Worm (Caenorhabditis elegans) whole organism, early embryonic: ENCODE measurements around the gene F31E9.3.

ENCODE experiments used
- B0310.2 ChIP-seq: sonication (generic microtip); optimal IDR thresholded peaks from 2 replicates; lab custom pipeline; 2016; ENCODE audit warnings: mild to moderate bottlenecking, missing genetic modification characterization, missing compliant biosample characterization
- F13C5.2 ChIP-seq: sonication (generic microtip); optimal IDR thresholded peaks from 2 replicates; lab custom pipeline; 2017; ENCODE audit warnings: mild to moderate bottlenecking, missing genetic modification characterization, inconsistent platforms, missing compliant biosample characterization
- aly-1 ChIP-seq: sonication (generic microtip); optimal IDR thresholded peaks from 2 replicates; lab custom pipeline; 2016; ENCODE audit warnings: missing genetic modification characterization, missing compliant biosample characterization
- ama-1 ChIP-seq: fragments of 150-350 bp; optimal IDR thresholded peaks from 2 replicates; lab custom pipeline; 2014
- ceh-13 ChIP-seq: fragments of 200-800 bp; sonication (Bioruptor generic); optimal IDR thresholded peaks from 2 replicates; lab custom pipeline; 2018; ENCODE audit warnings: mild to moderate bottlenecking, missing genetic modification characterization, missing compliant biosample characterization
- ceh-36 ChIP-seq: sonication (generic microtip); optimal IDR thresholded peaks from 2 replicates; lab custom pipeline; 2016; ENCODE audit warnings: missing genetic modification characterization, inconsistent platforms, missing compliant biosample characterization
- ets-7 ChIP-seq: sonication (generic microtip); optimal IDR thresholded peaks from 2 replicates; lab custom pipeline; 2016; ENCODE audit warnings: missing genotype, missing genetic modification characterization, missing compliant biosample characterization
- flt-1 ChIP-seq: fragments of 200-800 bp; sonication (Bioruptor generic); IDR thresholded peaks from 2 replicates; pipeline ENCODE4 v1.3.6; 2022; ENCODE audit warnings: missing genetic modification characterization, missing compliant biosample characterization
- hmbx-1 ChIP-seq: sonication (generic microtip); optimal IDR thresholded peaks from 2 replicates; lab custom pipeline; 2016; ENCODE audit warnings: mild to moderate bottlenecking, missing genetic modification characterization, missing compliant biosample characterization
- hmg-4 ChIP-seq: fragments of 200-800 bp; sonication (Bioruptor generic); optimal IDR thresholded peaks from 2 replicates; lab custom pipeline; 2018; ENCODE audit warnings: mild to moderate bottlenecking, missing genetic modification characterization, missing compliant biosample characterization
- hnd-1 ChIP-seq: sonication (generic microtip); optimal IDR thresholded peaks from 2 replicates; lab custom pipeline; 2016; ENCODE audit warnings: missing genetic modification characterization, missing compliant biosample characterization
- pes-1 ChIP-seq: fragments of 200-800 bp; sonication (Bioruptor generic); IDR thresholded peaks from 2 replicates; pipeline ENCODE4 v1.3.6; 2022; ENCODE audit warnings: missing genetic modification reagents, missing genetic modification characterization, missing compliant biosample characterization
- scrt-1 ChIP-seq: fragments of 200-800 bp; sonication (Bioruptor generic); IDR thresholded peaks from 2 replicates; pipeline ENCODE4 v1.3.6; 2022; ENCODE audit warnings: missing genetic modification characterization, missing compliant biosample characterization
- sea-1 ChIP-seq: fragments of 200-800 bp; sonication (Bioruptor generic); conservative IDR thresholded peaks from 2 replicates; pipeline ENCODE4 v1.3.6; 2022; ENCODE audit warnings: missing genetic modification characterization, missing compliant biosample characterization
- tbx-11 ChIP-seq: fragments of 200-800 bp; sonication (Bioruptor generic); IDR thresholded peaks from 2 replicates; pipeline ENCODE4 v1.3.6; 2022; ENCODE audit warnings: missing genetic modification characterization, missing compliant biosample characterization
- tbx-37 ChIP-seq: fragments of 200-800 bp; sonication (Bioruptor generic); conservative IDR thresholded peaks from 2 replicates; pipeline ENCODE4 v1.3.6; 2022; ENCODE audit warnings: missing genetic modification reagents, missing genetic modification characterization, missing compliant biosample characterization
- tra-4 ChIP-seq: sonication (generic microtip); optimal IDR thresholded peaks from 2 replicates; lab custom pipeline; 2017; ENCODE audit warnings: missing genetic modification characterization, missing compliant biosample characterization

F31E9.3 gene

ce11 chrV:17331340-17331739 is 8.9 kb downstream of the F31E9.3 start, which contains the start of gene fbxa-185:
Gene fbxa-185 (plus strand): TSS chrV:17331640.
- TF ChIP-seq ceh-36 (tag; lab: Kevin White, UChicago): no peak
- no peak for TF ChIP-seq ceh-13 (GFP tag; lab: Kevin White, UChicago)
- TF ChIP-seq tbx-11 (GFP tag; lab: Robert Waterston, UW): no peak
- TF ChIP-seq tbx-37 (GFP tag; lab: Robert Waterston, UW): no peak

- TF ChIP-seq flt-1 (GFP tag; lab: Robert Waterston, UW) (no peak), hnd-1 (no peak), tbx-11 (GFP tag; lab: Robert Waterston, UW) (no peak), hmg-4 (GFP tag; lab: Kevin White, UChicago) (no peak), ceh-13 (GFP tag; lab: Kevin White, UChicago) (no peak)
These were observed 17.0 kb downstream of the F31E9.3 start for ce11 chrV:17339349-17339748.

ce11 chrV:17344876-17345275 is 22.5 kb downstream of the F31E9.3 start, which contains the start of the genes fbxa-188 and fbxa-189:
Gene fbxa-188 (minus strand): TSS chrV:17344926.
Gene fbxa-189 (plus strand): TSS chrV:17345214.
- no peak for TF ChIP-seq ama-1
- TF ChIP-seq tra-4 (tag; lab: Kevin White, UChicago): no peak
- no peak for TF ChIP-seq hnd-1
- no peak for TF ChIP-seq tbx-37 (GFP tag; lab: Robert Waterston, UW)
- TF ChIP-seq pes-1 (GFP tag; lab: Robert Waterston, UW): no peak

DNA sequence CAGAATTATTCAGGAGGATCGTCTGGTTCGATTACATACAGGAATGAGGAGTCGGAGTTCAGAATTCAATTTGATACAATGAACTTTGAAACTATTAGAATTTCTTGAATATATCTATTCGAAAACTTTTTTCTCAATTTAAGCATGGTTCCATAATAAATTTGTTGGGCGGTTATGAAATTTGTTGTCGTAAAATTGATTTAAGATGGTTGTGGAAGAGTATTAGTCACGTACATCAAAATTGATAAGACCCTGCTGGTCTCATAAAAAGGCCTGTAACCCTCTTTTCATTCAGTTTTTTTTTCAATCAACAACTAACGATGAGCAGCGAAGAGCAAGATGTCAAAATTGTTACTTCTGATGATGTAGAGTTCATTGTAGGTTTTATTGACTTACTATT is 25.2 kb downstream of the F31E9.3 start, which contains the start of gene skr-5:
TSS of gene skr-5 (plus strand) at position 301 of the 400 bp plus-strand sequence.
- TF ChIP-seq tbx-11 (GFP tag; lab: Robert Waterston, UW): no peak
- no peak for TF ChIP-seq ets-7
- no peak for TF ChIP-seq aly-1
- TF ChIP-seq ceh-36 (tag; lab: Kevin White, UChicago): no peak
- no peak for TF ChIP-seq ama-1
- TF ChIP-seq hmbx-1 (tag; lab: Kevin White, UChicago): no peak
- TF ChIP-seq tra-4 (tag; lab: Kevin White, UChicago): no peak
- TF ChIP-seq scrt-1: no peak
- no peak for TF ChIP-seq hmg-4 (GFP tag; lab: Kevin White, UChicago)
- TF ChIP-seq ceh-13 (GFP tag; lab: Kevin White, UChicago): no peak
- no peak for TF ChIP-seq F13C5.2
- TF ChIP-seq tbx-37 (GFP tag; lab: Robert Waterston, UW): no peak
- no peak for TF ChIP-seq pes-1 (GFP tag; lab: Robert Waterston, UW)
- no peak for TF ChIP-seq flt-1 (GFP tag; lab: Robert Waterston, UW)
- no peak for TF ChIP-seq B0310.2 (tag; lab: Kevin White, UChicago)
- no peak for TF ChIP-seq hnd-1
- no peak for TF ChIP-seq sea-1 (GFP tag; lab: Robert Waterston, UW)

DNA sequence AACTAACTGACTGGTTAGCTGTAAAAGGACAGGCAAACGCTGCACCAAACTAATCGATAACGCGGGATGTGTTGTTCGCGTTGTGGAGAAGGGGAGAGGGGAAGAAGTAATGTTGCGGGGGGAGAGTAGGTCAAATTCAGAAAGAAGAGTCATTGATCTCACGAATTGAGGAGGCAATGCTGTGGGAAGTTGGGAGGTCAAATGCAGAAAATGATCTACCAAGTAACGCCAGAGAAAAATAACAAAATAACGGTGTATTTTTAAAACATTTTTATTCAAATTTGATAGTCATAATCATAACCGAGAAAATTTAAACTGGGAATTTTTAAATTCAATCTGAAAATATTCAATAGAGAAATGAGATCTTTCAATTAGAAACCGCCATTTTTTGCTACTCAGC is 27.7 kb downstream of the F31E9.3 start, which contains the start of gene lsy-27:
TSS of gene lsy-27 (minus strand) at position 101 of the 400 bp plus-strand sequence.
- TF ChIP-seq sea-1 (GFP tag; lab: Robert Waterston, UW) (no peak), hmbx-1 (tag; lab: Kevin White, UChicago) (no peak), hmg-4 (GFP tag; lab: Kevin White, UChicago) (no peak), F13C5.2 (no peak), B0310.2 (tag; lab: Kevin White, UChicago) (no peak), flt-1 (GFP tag; lab: Robert Waterston, UW) (no peak), hnd-1 (no peak), ceh-13 (GFP tag; lab: Kevin White, UChicago) (no peak), tra-4 (tag; lab: Kevin White, UChicago) (no peak), ets-7 (no peak), tbx-37 (GFP tag; lab: Robert Waterston, UW) (no peak), scrt-1 (no peak), ama-1 (no peak)

ce11 chrV:17352827-17353373 is 30.5 kb downstream of the F31E9.3 start, which contains the start of the genes fbxa-134 and F47H4.2:
Gene fbxa-134 (minus strand): TSS chrV:17352870.
Gene F47H4.2 (plus strand): TSS chrV:17353323.
- TF ChIP-seq flt-1 (GFP tag; lab: Robert Waterston, UW): no peak
- TF ChIP-seq aly-1: no peak
- TF ChIP-seq tra-4 (tag; lab: Kevin White, UChicago): no peak
- TF ChIP-seq sea-1 (GFP tag; lab: Robert Waterston, UW): no peak
- TF ChIP-seq B0310.2 (tag; lab: Kevin White, UChicago): no peak
- TF ChIP-seq tbx-11 (GFP tag; lab: Robert Waterston, UW): no peak
- TF ChIP-seq F13C5.2: no peak
- TF ChIP-seq tbx-37 (GFP tag; lab: Robert Waterston, UW): no peak
- TF ChIP-seq ama-1: no peak
- TF ChIP-seq ceh-36 (tag; lab: Kevin White, UChicago): no peak
- no peak for TF ChIP-seq hnd-1
- TF ChIP-seq hmg-4 (GFP tag; lab: Kevin White, UChicago): no peak
- TF ChIP-seq pes-1 (GFP tag; lab: Robert Waterston, UW): no peak
- TF ChIP-seq scrt-1: no peak
- TF ChIP-seq ceh-13 (GFP tag; lab: Kevin White, UChicago): no peak
- no peak for TF ChIP-seq ets-7
- TF ChIP-seq hmbx-1 (tag; lab: Kevin White, UChicago): no peak
